In genomic region chrIV:13508924-13509323, ce11 we compare ENCODE assay signal across 4 worm cellular contexts.
A peak's percentile ranks its signal among the peaks of the same experiment; 100 is the strongest.
TF ChIP-seq lines count a peak whose summit lies in the region.

TSS of gene afmd-2 (plus strand) at chrIV:13509224.

TF ChIP-seq in whole organism, L2 larva, 48 proteins besides CTCF, POLR2A, EP300 and RAD21:
- TF ChIP-seq nhr-237 (tag; optimal IDR thresholded peaks at IDR 0.05; lab: Kevin White, UChicago) (no peak), fos-1 (tag; optimal IDR thresholded peaks at IDR 0.05; lab: Kevin White, UChicago) (peak; percentile 29)

TF ChIP-seq in whole organism, L3 larva, 47 proteins besides CTCF, POLR2A, EP300 and RAD21:
- TF ChIP-seq ceh-28 (tag; optimal IDR thresholded peaks at IDR 0.05; lab: Kevin White, UChicago), result no peak
- TF ChIP-seq hmg-11 (tag; optimal IDR thresholded peaks at IDR 0.05; lab: Kevin White, UChicago), result no peak
- no peak for TF ChIP-seq nhr-12 (tag; optimal IDR thresholded peaks at IDR 0.05; lab: Kevin White, UChicago)
- TF ChIP-seq elt-2 (tag; optimal IDR thresholded peaks at IDR 0.05; lab: Kevin White, UChicago), result no peak
- TF ChIP-seq nhr-77 (tag; optimal IDR thresholded peaks at IDR 0.05; lab: Kevin White, UChicago), result no peak
- peak; percentile 30 for TF ChIP-seq pha-4 (tag; optimal IDR thresholded peaks at IDR 0.05; lab: Kevin White, UChicago)

TF ChIP-seq in whole organism, L4 larva, 104 proteins besides CTCF, POLR2A, EP300 and RAD21:
- no peak for TF ChIP-seq mes-2 (tag; optimal IDR thresholded peaks at IDR 0.05; lab: Kevin White, UChicago; ENCODE audit: poor library complexity, severe bottlenecking)
- no peak for TF ChIP-seq sdz-12 (GFP tag; optimal IDR thresholded peaks at IDR 0.05; lab: Kevin White, UChicago)
- no peak for TF ChIP-seq php-3 (GFP tag; IDR thresholded peaks at IDR 0.05; lab: Robert Waterston, UW)
- no peak for TF ChIP-seq F26F4.8 (GFP tag; conservative IDR thresholded peaks at IDR 0.05; lab: Robert Waterston, UW)
- no peak for TF ChIP-seq cey-2 (tag; optimal IDR thresholded peaks at IDR 0.05; lab: Kevin White, UChicago; ENCODE audit: borderline replicate concordance, insufficient read depth)
- no peak for TF ChIP-seq lin-1 (GFP tag; IDR thresholded peaks at IDR 0.05; lab: Robert Waterston, UW)
- no peak for TF ChIP-seq daf-12 (tag; optimal IDR thresholded peaks at IDR 0.05; lab: Kevin White, UChicago)
- TF ChIP-seq ceh-44 (GFP tag; IDR thresholded peaks at IDR 0.05; lab: Robert Waterston, UW), result no peak
- no peak for TF ChIP-seq lin-39 (tag; optimal IDR thresholded peaks at IDR 0.05; lab: Kevin White, UChicago)
- TF ChIP-seq fos-1 (tag; optimal IDR thresholded peaks at IDR 0.05; lab: Kevin White, UChicago), result no peak
- no peak for TF ChIP-seq hlh-11 (tag; optimal IDR thresholded peaks at IDR 0.05; lab: Kevin White, UChicago)
- TF ChIP-seq T26A8.4 (GFP tag; IDR thresholded peaks at IDR 0.05; lab: Robert Waterston, UW), result no peak
- TF ChIP-seq fkh-10 (GFP tag; optimal IDR thresholded peaks at IDR 0.05; lab: Kevin White, UChicago), result no peak
- peak; percentile 37 for TF ChIP-seq nhr-28 (tag; optimal IDR thresholded peaks at IDR 0.05; lab: Kevin White, UChicago)
- TF ChIP-seq aly-2 (tag; optimal IDR thresholded peaks at IDR 0.05; lab: Kevin White, UChicago), result no peak
- no peak for TF ChIP-seq dmd-9 (GFP tag; IDR thresholded peaks at IDR 0.05; lab: Robert Waterston, UW)
- peak; percentile 16 for TF ChIP-seq mxl-3 (GFP tag; optimal IDR thresholded peaks at IDR 0.05; lab: Kevin White, UChicago)
- TF ChIP-seq ztf-7 (tag; optimal IDR thresholded peaks at IDR 0.05; lab: Kevin White, UChicago), result no peak
- TF ChIP-seq aha-1 (tag; lab: Kevin White, UChicago), result peak; percentile 48
- no peak for TF ChIP-seq mep-1 (tag; optimal IDR thresholded peaks at IDR 0.05; lab: Kevin White, UChicago)
- no peak for TF ChIP-seq arid-1 (GFP tag; conservative IDR thresholded peaks at IDR 0.05; lab: Robert Waterston, UW)
- TF ChIP-seq daf-16 (GFP tag; optimal IDR thresholded peaks at IDR 0.05; lab: Kevin White, UChicago), result no peak
- peak; percentile 70 for TF ChIP-seq daf-16 (tag; optimal IDR thresholded peaks at IDR 0.05; lab: Kevin White, UChicago)

TF ChIP-seq in whole organism, young adult, 124 proteins besides CTCF, POLR2A, EP300 and RAD21:
- TF ChIP-seq lin-54 (GFP tag; optimal IDR thresholded peaks at IDR 0.05; lab: Kevin White, UChicago) (no peak), chd-7 (tag; optimal IDR thresholded peaks at IDR 0.05; lab: Kevin White, UChicago) (no peak), nhr-80 (tag; optimal IDR thresholded peaks at IDR 0.05; lab: Kevin White, UChicago) (peak; percentile 1)
